Fruit fly (Drosophila melanogaster) Kc167 (cell line): Measurements from ENCODE around the gene Glyat.

ENCODE experiments used
- Myc ChIP-seq: fragments of >200 bp; optimal IDR thresholded peaks from 2 replicates; lab custom pipeline; 2017; ENCODE audit warnings: missing external identifiers
- Sin3A ChIP-seq: fragments of >200 bp; optimal IDR thresholded peaks from 2 replicates; lab custom pipeline; 2018; ENCODE audit warnings: missing external identifiers
- h ChIP-seq: fragments of >200 bp; optimal IDR thresholded peaks from 3 replicates; lab custom pipeline; 2018; ENCODE audit warnings: missing external identifiers
- insv ChIP-seq: fragments of >200 bp; optimal IDR thresholded peaks from 3 replicates; lab custom pipeline; 2018; ENCODE audit warnings: missing external identifiers
- psq ChIP-seq: fragments of >200 bp; optimal IDR thresholded peaks from 2 replicates; lab custom pipeline; 2017; ENCODE audit warnings: missing external identifiers
- ttk ChIP-seq: sonication (Bioruptor generic); optimal IDR thresholded peaks from 2 replicates; lab custom pipeline; 2017; ENCODE audit warnings: missing external identifiers

DNA sequence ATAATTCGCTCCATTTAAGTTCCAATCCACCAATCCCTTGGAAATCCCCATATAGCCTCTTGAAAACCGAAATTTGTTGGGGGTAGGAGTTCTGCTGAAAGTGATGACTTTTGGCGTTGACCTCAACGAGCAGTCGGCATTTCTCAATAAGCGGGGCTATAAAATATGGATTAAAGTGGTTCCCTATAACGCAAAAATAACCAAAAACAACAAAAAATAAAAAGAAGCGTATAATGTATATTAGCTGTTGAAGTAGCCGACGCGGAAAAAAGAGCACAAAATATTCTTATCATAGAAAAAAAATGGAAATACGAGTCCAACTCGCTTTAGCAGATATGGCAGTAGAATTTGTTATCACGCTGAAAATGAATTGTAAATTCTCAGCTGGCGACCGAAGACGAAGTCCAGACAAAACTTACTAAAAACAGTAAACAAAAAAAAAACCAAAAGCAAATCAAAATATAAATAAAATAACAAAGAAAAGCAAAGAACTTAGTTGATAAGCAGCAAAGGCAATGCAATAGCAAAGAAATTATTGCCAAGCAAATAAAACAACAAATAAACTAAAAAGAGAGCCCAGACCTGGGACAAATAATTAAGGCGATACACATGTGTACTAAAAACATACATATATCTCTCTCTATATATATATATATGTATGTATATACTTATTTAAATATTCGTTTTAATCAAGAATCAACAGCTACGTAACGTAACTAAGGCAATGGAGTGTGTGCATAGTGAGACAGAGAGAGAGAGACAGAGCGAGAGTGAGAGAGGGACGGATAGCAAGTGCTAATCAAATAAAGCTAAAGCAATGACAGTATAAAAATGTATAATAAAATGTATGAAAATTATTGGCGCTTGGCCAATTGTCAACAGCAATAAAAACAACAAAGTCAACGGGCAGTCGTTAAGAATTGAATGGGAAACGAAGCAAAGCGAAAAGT, 49.6 kb downstream of the Glyat start:
- TF ChIP-seq psq (no peak), Myc (lab: Kevin White, UChicago) (no peak), insv (lab: Kevin White, UChicago) (no peak), ttk (lab: Kevin White, UChicago) (no peak), Sin3A (lab: Kevin White, UChicago) (no peak), h (no peak)
